Fruit fly (Drosophila melanogaster) whole organism, wandering third instar larva: ENCODE results near the gene IntS12.

ENCODE experiments used
- CG32264 ChIP-seq: fragments of 200-800 bp; sonication (Bioruptor generic); optimal IDR thresholded peaks from 2 replicates; lab custom pipeline; 2016; ENCODE audit warnings: missing biosample characterization, missing genetic modification characterization
- Dfd ChIP-seq: fragments of >200 bp; optimal IDR thresholded peaks from 2 replicates; lab custom pipeline; 2017; ENCODE audit warnings: missing biosample characterization, missing genetic modification characterization
- N ChIP-seq: fragments of >200 bp; optimal IDR thresholded peaks from 2 replicates; lab custom pipeline; 2018; ENCODE audit warnings: missing biosample characterization, missing external identifiers, missing genetic modification characterization
- dsf ChIP-seq: sonication (Bioruptor generic); optimal IDR thresholded peaks from 2 replicates; lab custom pipeline; 2016; ENCODE audit warnings: missing biosample characterization, missing genetic modification characterization, borderline replicate concordance
- fru ChIP-seq: fragments of 200-800 bp; sonication (Bioruptor generic); optimal IDR thresholded peaks from 3 replicates; lab custom pipeline; 2016; ENCODE audit warnings: missing biosample characterization, mild to moderate bottlenecking, missing genetic modification characterization
- jim ChIP-seq: fragments of 175-275, 200-325 bp; sonication (Bioruptor generic); optimal IDR thresholded peaks from 2 replicates; lab custom pipeline; 2016; ENCODE audit warnings: missing biosample characterization, mild to moderate bottlenecking, missing genetic modification characterization
- rgr ChIP-seq: fragments of 200-800 bp; sonication (Bioruptor generic); optimal IDR thresholded peaks from 3 replicates; lab custom pipeline; 2016; ENCODE audit warnings: missing biosample characterization, mild to moderate bottlenecking, missing genetic modification characterization
- usp ChIP-seq: fragments of >200 bp; optimal IDR thresholded peaks from 2 replicates; lab custom pipeline; 2017; ENCODE audit warnings: missing biosample characterization, missing genetic modification characterization

- no peak for TF ChIP-seq Dfd (GFP tag; lab: Kevin White, UChicago)
- peak; percentile 30 for TF ChIP-seq fru (GFP tag; lab: Kevin White, UChicago)
- no peak for TF ChIP-seq jim (GFP tag; lab: Kevin White, UChicago)
- TF ChIP-seq rgr (GFP tag; lab: Kevin White, UChicago): no peak
- no peak for TF ChIP-seq CG32264 (GFP tag; lab: Kevin White, UChicago)
- no peak for TF ChIP-seq dsf
- TF ChIP-seq usp (GFP tag; lab: Kevin White, UChicago): no peak
- TF ChIP-seq N (GFP tag; lab: Kevin White, UChicago): no peak
Measured at dm6 chr3R:26846446-26846845, 16.7 kb upstream of the IntS12 start.
